Worm (Caenorhabditis elegans): Measurements from ENCODE around the gene adal-1.

ce11 chrII:6893589-6894245, at the start of gene adal-1:
- TF ChIP-seq nhr-43 (tag; optimal IDR thresholded peaks at IDR 0.05; ENCODE audit: poor library complexity, severe bottlenecking): no peak
- TF ChIP-seq aly-2 (tag; optimal IDR thresholded peaks at IDR 0.05): no peak
- TF ChIP-seq egl-27 (tag; optimal IDR thresholded peaks at IDR 0.05): no peak
- TF ChIP-seq tbx-2 (tag; optimal IDR thresholded peaks at IDR 0.05): no peak
- no peak for TF ChIP-seq nhr-11 (tag; optimal IDR thresholded peaks at IDR 0.05)
- no peak for TF ChIP-seq R02D3.7 (tag; optimal IDR thresholded peaks at IDR 0.05)
- no peak for TF ChIP-seq nhr-25 (tag; optimal IDR thresholded peaks at IDR 0.05)
- TF ChIP-seq ceh-16 (tag; optimal IDR thresholded peaks at IDR 0.05): no peak
- TF ChIP-seq unc-62 (GFP tag; optimal IDR thresholded peaks at IDR 0.05): no peak
- no peak for TF ChIP-seq ama-1 (optimal IDR thresholded peaks at IDR 0.05)
- no peak for TF ChIP-seq ztf-11 (tag; optimal IDR thresholded peaks at IDR 0.05)

Measured in whole organism, L3 larva.